Worm (Caenorhabditis elegans): ENCODE measurements around the gene fbxa-29.

The fbxa-29 gene

ce11 chrIII:1226256-1226655 is 47.2 kb downstream of the fbxa-29 start (continued):
- no peak for TF ChIP-seq zag-1 (tag; optimal IDR thresholded peaks at IDR 0.05)
- peak; percentile 21 for TF ChIP-seq hlh-11 (tag; optimal IDR thresholded peaks at IDR 0.05)
- no peak for TF ChIP-seq nhr-102 (tag; optimal IDR thresholded peaks at IDR 0.05)
- no peak for TF ChIP-seq daf-8 (GFP tag; IDR thresholded peaks at IDR 0.05)
- TF ChIP-seq mdt-29 (GFP tag; IDR thresholded peaks at IDR 0.05): no peak
- no peak for TF ChIP-seq lin-29 (GFP tag; IDR thresholded peaks at IDR 0.05)
- peak; percentile 61 for TF ChIP-seq nhr-6 (tag; optimal IDR thresholded peaks at IDR 0.05)
- TF ChIP-seq cey-2 (tag; optimal IDR thresholded peaks at IDR 0.05; ENCODE audit: borderline replicate concordance, insufficient read depth): no peak
- TF ChIP-seq aha-1 (tag): no peak
- no peak for TF ChIP-seq T20F7.1 (GFP tag; optimal IDR thresholded peaks at IDR 0.05)

- no peak for TF ChIP-seq tag-97 (GFP tag; IDR thresholded peaks at IDR 0.05)
- TF ChIP-seq lsy-2 (tag; optimal IDR thresholded peaks at IDR 0.05): no peak
- no peak for TF ChIP-seq rbr-2 (tag; optimal IDR thresholded peaks at IDR 0.05)
- no peak for TF ChIP-seq mep-1 (tag; optimal IDR thresholded peaks at IDR 0.05)
- no peak for TF ChIP-seq php-3 (GFP tag; IDR thresholded peaks at IDR 0.05)
- TF ChIP-seq R02D3.7 (tag; optimal IDR thresholded peaks at IDR 0.05): no peak
- no peak for TF ChIP-seq nhr-111 (GFP tag; optimal IDR thresholded peaks at IDR 0.05)
- TF ChIP-seq vab-7 (GFP tag; IDR thresholded peaks at IDR 0.05): no peak
- no peak for TF ChIP-seq pha-4 (GFP tag; IDR thresholded peaks at IDR 0.05)
- TF ChIP-seq pha-4 (tag; optimal IDR thresholded peaks at IDR 0.05): no peak
- no peak for TF ChIP-seq jun-1 (tag; optimal IDR thresholded peaks at IDR 0.05)
- TF ChIP-seq ztf-11 (tag; optimal IDR thresholded peaks at IDR 0.05): no peak
- TF ChIP-seq attf-4 (tag; optimal IDR thresholded peaks at IDR 0.05): no peak
- TF ChIP-seq ceh-28 (tag; optimal IDR thresholded peaks at IDR 0.05): no peak
- no peak for TF ChIP-seq dmd-6 (GFP tag; IDR thresholded peaks at IDR 0.05)
These were observed 47.9 kb downstream of the fbxa-29 start for ce11 chrIII:1225595-1225994.

- TF ChIP-seq lin-39 (tag; optimal IDR thresholded peaks at IDR 0.05) (no peak), F49E8.2 (tag; optimal IDR thresholded peaks at IDR 0.05; ENCODE audit: borderline replicate concordance) (no peak), set-16 (GFP tag; IDR thresholded peaks at IDR 0.05) (peak; percentile 49; the same call in 1 of the 2 replicates)
These were observed 48.4 kb downstream of the fbxa-29 start for ce11 chrIII:1225116-1225515.

ce11 chrIII:1223319-1224093 is 50.0 kb downstream of the fbxa-29 start:
- TF ChIP-seq dve-1 (tag; optimal IDR thresholded peaks at IDR 0.05; ENCODE audit: insufficient read depth) (peak; percentile 47), php-3 (GFP tag; IDR thresholded peaks at IDR 0.05) (no peak), nhr-6 (tag; optimal IDR thresholded peaks at IDR 0.05) (peak; percentile 43), spr-1 (tag; optimal IDR thresholded peaks at IDR 0.05) (no peak), F37D6.2 (tag; optimal IDR thresholded peaks at IDR 0.05) (no peak), nhr-28 (tag; optimal IDR thresholded peaks at IDR 0.05) (peak; percentile 53), attf-4 (tag; optimal IDR thresholded peaks at IDR 0.05) (no peak), lin-1 (GFP tag; IDR thresholded peaks at IDR 0.05) (no peak), ztf-11 (tag; optimal IDR thresholded peaks at IDR 0.05) (no peak), madf-9 (GFP tag; conservative IDR thresholded peaks at IDR 0.05) (no peak), hlh-11 (tag; optimal IDR thresholded peaks at IDR 0.05) (peak; percentile 54), set-16 (GFP tag; IDR thresholded peaks at IDR 0.05) (0 out of 2 replicates have a peak, but pooled peaks have one; percentile 27), nhr-77 (tag; optimal IDR thresholded peaks at IDR 0.05) (peak; percentile 41), daf-16 (GFP tag; optimal IDR thresholded peaks at IDR 0.05) (no peak), daf-16 (tag; optimal IDR thresholded peaks at IDR 0.05) (peak; percentile 50), mdl-1 (tag; optimal IDR thresholded peaks at IDR 0.05) (peak in 1 of 2 experiments; percentile 42), duxl-1 (tag; optimal IDR thresholded peaks at IDR 0.05; ENCODE audit: poor library complexity) (no peak), ZK546.5 (tag; optimal IDR thresholded peaks at IDR 0.05) (no peak), F44E2.7 (GFP tag; IDR thresholded peaks at IDR 0.05) (no peak), pha-4 (GFP tag; IDR thresholded peaks at IDR 0.05) (peak; percentile 32; the same call in 1 of the 2 replicates), pha-4 (tag; optimal IDR thresholded peaks at IDR 0.05) (peak; percentile 97), rbr-2 (tag; optimal IDR thresholded peaks at IDR 0.05) (no peak), Y48G9A.11 (GFP tag; IDR thresholded peaks at IDR 0.05) (no peak), pqm-1 (tag; optimal IDR thresholded peaks at IDR 0.05) (peak; percentile 32), aha-1 (tag) (peak; percentile 83), hlh-30 (tag; optimal IDR thresholded peaks at IDR 0.05; ENCODE audit: insufficient read depth) (peak; percentile 4)

Measured in whole organism, L4 larva.